Worm (Caenorhabditis elegans): ENCODE results near the gene pink-1.

pink-1 gene

ce11 chrII:5420947-5421614 is 25.6 kb upstream of the pink-1 start, which contains the start of gene tofu-6:
TSS of gene tofu-6 (plus strand) at chrII:5421248.
- no peak for TF ChIP-seq klf-2 (GFP tag; conservative IDR thresholded peaks at IDR 0.05)
- no peak for TF ChIP-seq ztf-23 (GFP tag; IDR thresholded peaks at IDR 0.05)
- TF ChIP-seq T22C8.4 (GFP tag; IDR thresholded peaks at IDR 0.05): no peak
- TF ChIP-seq med-1 (GFP tag; optimal IDR thresholded peaks at IDR 0.05; ENCODE audit: insufficient read depth): no peak
- no peak for TF ChIP-seq ref-1 (GFP tag; conservative IDR thresholded peaks at IDR 0.05)
- TF ChIP-seq tab-1 (GFP tag; IDR thresholded peaks at IDR 0.05): no peak
- TF ChIP-seq flt-1 (GFP tag; IDR thresholded peaks at IDR 0.05): no peak
- TF ChIP-seq ztf-29 (GFP tag; IDR thresholded peaks at IDR 0.05): no peak
- no peak for TF ChIP-seq cog-1 (tag; optimal IDR thresholded peaks at IDR 0.05)

DNA sequence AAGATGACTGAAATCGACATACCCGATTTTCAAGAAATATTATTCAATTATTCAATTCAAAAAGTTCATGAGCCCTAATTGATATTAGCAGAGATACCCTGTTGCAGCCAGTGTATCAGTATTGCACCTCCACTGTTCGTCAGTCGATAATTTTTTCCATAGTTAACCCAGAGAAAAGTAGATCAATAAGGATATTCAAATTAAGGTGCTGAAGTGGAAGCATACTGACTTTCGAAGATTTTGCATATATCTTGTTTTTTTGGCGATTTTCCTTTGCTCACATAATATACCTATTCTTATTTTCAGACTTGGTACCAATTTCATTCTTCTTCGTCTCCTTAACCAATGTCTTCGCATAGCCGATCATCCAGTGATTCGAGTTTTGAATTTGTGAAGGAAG is 23.4 kb upstream of the pink-1 start, which contains the start of gene EEED8.15:
Gene EEED8.15 (plus strand): TSS at position 301 of the 400 bp plus-strand sequence.
- TF ChIP-seq cog-1 (tag; optimal IDR thresholded peaks at IDR 0.05): no peak
- TF ChIP-seq ztf-23 (GFP tag; IDR thresholded peaks at IDR 0.05): no peak
- no peak for TF ChIP-seq klf-2 (GFP tag; conservative IDR thresholded peaks at IDR 0.05)
- no peak for TF ChIP-seq med-1 (GFP tag; optimal IDR thresholded peaks at IDR 0.05; ENCODE audit: insufficient read depth)
- TF ChIP-seq T22C8.4 (GFP tag; IDR thresholded peaks at IDR 0.05): no peak
- TF ChIP-seq ref-1 (GFP tag; conservative IDR thresholded peaks at IDR 0.05): no peak
- TF ChIP-seq ztf-29 (GFP tag; IDR thresholded peaks at IDR 0.05): no peak
- no peak for TF ChIP-seq tab-1 (GFP tag; IDR thresholded peaks at IDR 0.05)
- no peak for TF ChIP-seq flt-1 (GFP tag; IDR thresholded peaks at IDR 0.05)

DNA sequence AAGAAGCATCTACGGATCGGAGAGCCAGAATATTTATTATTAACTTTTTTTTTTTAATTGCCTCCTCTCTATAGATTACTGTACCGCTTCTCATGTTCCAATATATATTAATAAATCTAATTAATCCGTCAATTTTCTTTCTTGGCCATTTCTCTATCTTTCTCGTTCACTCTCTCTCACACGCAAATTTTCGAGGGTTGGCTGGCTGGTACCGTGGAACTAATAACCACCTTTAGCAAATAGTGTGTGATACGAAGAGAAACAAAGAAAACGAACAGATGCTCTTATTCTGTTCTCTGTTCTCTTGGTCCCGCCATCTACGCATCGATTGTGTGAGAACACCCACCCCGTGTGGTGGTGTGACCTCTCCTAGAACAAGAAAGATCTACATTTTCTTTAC is 22.8 kb upstream of the pink-1 start:
- TF ChIP-seq tab-1 (GFP tag; IDR thresholded peaks at IDR 0.05) (no peak), ref-1 (GFP tag; conservative IDR thresholded peaks at IDR 0.05) (no peak), flt-1 (GFP tag; IDR thresholded peaks at IDR 0.05) (0 out of 2 replicates have a peak, but pooled peaks have one; percentile 36)

DNA sequence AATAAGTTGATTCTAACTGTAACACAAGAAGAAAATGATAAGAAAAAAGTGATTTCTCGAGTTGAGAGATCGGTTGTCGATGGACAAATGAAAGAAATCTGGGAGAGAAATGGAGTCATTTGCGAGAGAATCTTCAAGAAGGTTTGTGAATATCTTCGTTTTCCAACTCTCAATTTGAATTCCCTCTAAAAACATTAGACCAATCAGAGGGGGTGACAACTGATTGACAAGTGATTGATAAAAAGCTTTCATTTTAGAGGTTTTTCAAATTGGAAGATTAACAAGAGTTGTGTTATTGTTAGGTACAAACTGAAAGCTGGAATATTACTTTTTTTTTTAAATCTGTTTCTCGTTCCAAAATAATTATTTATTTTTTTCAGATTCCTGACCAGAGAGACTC is 22.4 kb upstream of the pink-1 start:
- no peak for TF ChIP-seq ztf-29 (GFP tag; IDR thresholded peaks at IDR 0.05)
- no peak for TF ChIP-seq cog-1 (tag; optimal IDR thresholded peaks at IDR 0.05)
- no peak for TF ChIP-seq klf-2 (GFP tag; conservative IDR thresholded peaks at IDR 0.05)
- no peak for TF ChIP-seq ztf-23 (GFP tag; IDR thresholded peaks at IDR 0.05)
- no peak for TF ChIP-seq med-1 (GFP tag; optimal IDR thresholded peaks at IDR 0.05; ENCODE audit: insufficient read depth)
- TF ChIP-seq T22C8.4 (GFP tag; IDR thresholded peaks at IDR 0.05): no peak
- no peak for TF ChIP-seq tab-1 (GFP tag; IDR thresholded peaks at IDR 0.05)
- no peak for TF ChIP-seq flt-1 (GFP tag; IDR thresholded peaks at IDR 0.05)
- no peak for TF ChIP-seq ref-1 (GFP tag; conservative IDR thresholded peaks at IDR 0.05)

DNA sequence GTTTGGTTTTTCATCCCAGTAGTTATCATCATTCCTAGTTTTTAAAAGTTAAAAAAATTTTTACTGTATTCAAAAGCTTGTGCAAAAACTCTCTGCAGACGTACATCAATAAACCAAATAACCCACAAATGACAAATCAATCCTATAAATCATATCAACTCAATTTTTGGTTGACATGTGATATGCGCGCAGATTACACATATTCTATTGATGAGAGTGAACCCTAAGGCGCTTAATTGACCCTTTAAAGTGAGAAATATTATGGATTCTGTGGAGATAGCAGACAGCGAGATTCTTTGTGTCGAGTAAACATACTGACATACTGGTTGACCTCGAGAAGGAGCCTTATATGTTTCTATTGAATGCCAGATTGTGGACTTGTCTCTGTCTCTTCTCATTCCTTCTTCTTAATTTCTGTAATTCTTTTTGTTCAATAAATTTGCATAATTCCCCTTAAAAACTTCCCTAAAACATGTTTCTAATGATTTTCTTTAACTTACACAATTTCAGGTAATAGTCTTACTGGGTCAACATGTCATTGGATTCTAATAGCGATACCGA is 20.8 kb upstream of the pink-1 start, which contains the start of gene EEED8.2:
Gene EEED8.2 (plus strand): TSS at position 511 of the 561 bp plus-strand sequence.
- peak; percentile 11 for TF ChIP-seq cog-1 (tag; optimal IDR thresholded peaks at IDR 0.05)
- no peak for TF ChIP-seq flt-1 (GFP tag; IDR thresholded peaks at IDR 0.05)
- no peak for TF ChIP-seq ztf-23 (GFP tag; IDR thresholded peaks at IDR 0.05)

- no peak for TF ChIP-seq cog-1 (tag; optimal IDR thresholded peaks at IDR 0.05)
- TF ChIP-seq klf-2 (GFP tag; conservative IDR thresholded peaks at IDR 0.05): no peak
- TF ChIP-seq flt-1 (GFP tag; IDR thresholded peaks at IDR 0.05): no peak
- no peak for TF ChIP-seq ztf-23 (GFP tag; IDR thresholded peaks at IDR 0.05)
- TF ChIP-seq T22C8.4 (GFP tag; IDR thresholded peaks at IDR 0.05): no peak
- TF ChIP-seq ref-1 (GFP tag; conservative IDR thresholded peaks at IDR 0.05): no peak
- TF ChIP-seq tab-1 (GFP tag; IDR thresholded peaks at IDR 0.05): no peak
- TF ChIP-seq med-1 (GFP tag; optimal IDR thresholded peaks at IDR 0.05; ENCODE audit: insufficient read depth): no peak
- TF ChIP-seq ztf-29 (GFP tag; IDR thresholded peaks at IDR 0.05): no peak
Measured at ce11 chrII:5414040-5414439, 18.5 kb upstream of the pink-1 start, which contains the start of the genes EEED8.14 and EEED8.3. TSS of gene EEED8.14 (minus strand) at chrII:5414052. TSS of gene EEED8.3 (plus strand) at chrII:5414276.

DNA sequence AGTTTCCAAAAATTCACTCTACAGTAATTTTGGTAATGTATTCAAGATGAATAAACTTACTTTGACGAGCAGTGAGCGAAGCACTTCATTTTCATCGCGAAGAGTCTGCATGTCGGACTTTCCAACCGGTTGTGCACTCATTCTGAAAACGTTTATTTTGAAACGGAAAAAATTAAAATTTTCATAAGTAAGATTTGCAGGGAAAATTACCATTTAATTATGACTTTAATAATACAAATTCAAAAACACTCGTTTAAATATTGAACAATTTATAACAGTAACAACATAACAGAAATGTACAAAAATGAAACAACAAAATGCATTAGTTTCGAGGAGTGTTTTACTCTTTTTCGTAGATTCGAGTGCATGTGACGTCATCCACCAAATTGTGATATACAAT is 17.0 kb upstream of the pink-1 start, which contains the start of the genes EEED8.13 and EEED8.18:
Gene EEED8.13 (minus strand): TSS at position 101 of the 400 bp plus-strand sequence.
Gene EEED8.18 (minus strand): TSS at position 144 of the 400 bp plus-strand sequence.
- no peak for TF ChIP-seq ztf-23 (GFP tag; IDR thresholded peaks at IDR 0.05)
- TF ChIP-seq T22C8.4 (GFP tag; IDR thresholded peaks at IDR 0.05): no peak
- no peak for TF ChIP-seq med-1 (GFP tag; optimal IDR thresholded peaks at IDR 0.05; ENCODE audit: insufficient read depth)
- no peak for TF ChIP-seq tab-1 (GFP tag; IDR thresholded peaks at IDR 0.05)
- TF ChIP-seq cog-1 (tag; optimal IDR thresholded peaks at IDR 0.05): no peak

DNA sequence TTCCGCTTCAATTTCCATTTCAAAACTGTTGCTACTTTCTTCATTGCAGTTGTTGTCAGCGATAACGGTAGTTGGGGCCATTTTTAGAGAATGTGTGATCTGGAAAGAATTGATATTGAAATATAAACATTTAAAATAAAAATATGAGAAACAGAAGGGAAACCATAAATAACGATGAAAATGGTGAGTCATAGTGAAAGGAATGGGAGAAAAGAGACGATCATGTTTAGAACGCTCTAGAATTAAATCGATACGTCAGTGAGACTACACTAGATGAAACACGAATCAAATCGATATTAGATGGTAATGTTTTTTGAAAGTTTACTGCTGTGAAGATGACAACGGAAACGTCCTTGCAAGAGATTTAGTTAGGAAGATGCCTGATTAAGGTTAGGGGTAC is 13.4 kb upstream of the pink-1 start, which contains the start of the genes EEED8.12 and EEED8.4:
Gene EEED8.12 (minus strand): TSS at position 101 of the 400 bp plus-strand sequence.
Gene EEED8.4 (plus strand): TSS at position 396 of the 400 bp plus-strand sequence.
- TF ChIP-seq flt-1 (GFP tag; IDR thresholded peaks at IDR 0.05): no peak
- no peak for TF ChIP-seq klf-2 (GFP tag; conservative IDR thresholded peaks at IDR 0.05)

DNA sequence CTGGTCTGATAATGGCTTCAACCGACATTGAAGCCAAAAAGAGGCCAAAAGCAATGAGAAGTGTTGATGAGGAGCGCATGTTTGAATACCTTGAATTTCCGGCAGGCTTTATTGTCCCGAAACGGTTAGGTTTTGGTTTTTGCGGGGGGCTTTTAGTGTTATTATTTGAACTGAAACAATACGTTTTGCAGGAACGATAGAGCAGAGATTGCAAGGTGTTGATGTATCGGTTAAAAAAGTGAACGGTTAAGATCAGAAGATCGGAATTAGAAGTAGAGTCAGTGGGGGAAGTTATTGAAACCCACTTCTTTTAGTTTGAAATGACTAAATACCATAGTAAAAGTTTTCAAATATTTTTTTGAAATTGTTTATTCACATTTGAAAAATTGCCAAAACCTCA is 12.1 kb upstream of the pink-1 start, which contains the start of gene clec-141:
Gene clec-141 (minus strand): TSS at position 101 of the 400 bp plus-strand sequence.
- no peak for TF ChIP-seq klf-2 (GFP tag; conservative IDR thresholded peaks at IDR 0.05)

DNA sequence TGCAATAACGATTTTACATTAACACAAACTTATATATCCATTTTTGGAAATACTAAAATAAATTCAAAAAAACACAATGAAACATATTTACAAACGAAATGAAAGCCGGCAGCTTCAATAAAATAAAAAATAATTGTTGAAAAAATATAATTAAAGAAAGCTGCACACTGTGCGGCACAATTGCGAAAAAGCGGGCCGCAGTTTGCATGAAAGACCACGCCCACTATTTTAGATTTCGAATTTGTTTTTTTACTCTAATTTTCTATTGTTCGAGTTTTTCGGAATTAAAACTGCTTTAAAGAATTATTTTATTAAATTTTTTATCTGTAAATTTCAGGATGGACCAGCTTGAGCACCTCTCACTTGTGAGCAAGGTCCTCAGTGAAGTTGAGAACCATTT is 3.7 kb upstream of the pink-1 start, which contains the start of gene mog-5:
Gene mog-5 (plus strand): TSS at position 338 of the 400 bp plus-strand sequence.
- TF ChIP-seq cog-1 (tag; optimal IDR thresholded peaks at IDR 0.05) (peak; percentile 8), med-1 (GFP tag; optimal IDR thresholded peaks at IDR 0.05; ENCODE audit: insufficient read depth) (peak; percentile 64), ztf-23 (GFP tag; IDR thresholded peaks at IDR 0.05) (peak; percentile 68; the same call in 1 of the 2 replicates), klf-2 (GFP tag; conservative IDR thresholded peaks at IDR 0.05) (no peak; the same call in 1 of the 2 replicates), T22C8.4 (GFP tag; IDR thresholded peaks at IDR 0.05) (no peak), ztf-29 (GFP tag; IDR thresholded peaks at IDR 0.05) (peak; percentile 87), tab-1 (GFP tag; IDR thresholded peaks at IDR 0.05) (0 out of 2 replicates have a peak, but pooled peaks have one; percentile 58), ref-1 (GFP tag; conservative IDR thresholded peaks at IDR 0.05) (no peak), flt-1 (GFP tag; IDR thresholded peaks at IDR 0.05) (0 out of 2 replicates have a peak, but pooled peaks have one; percentile 29)

Measured in whole organism, midembryonic.